Fruit fly (Drosophila melanogaster) whole organism, wandering third instar larva: ENCODE data around the gene dgt6.
A peak's percentile ranks its signal among the peaks of the same experiment; 100 is the strongest.

Source experiments
- Abd-B ChIP-seq: fragments of >200 bp; optimal IDR thresholded peaks from 2 replicates; lab custom pipeline; 2017; ENCODE audit warnings: missing biosample characterization, missing genetic modification characterization
- CG32264 ChIP-seq: fragments of 200-800 bp; sonication (Bioruptor generic); optimal IDR thresholded peaks from 2 replicates; lab custom pipeline; 2016; ENCODE audit warnings: missing biosample characterization, missing genetic modification characterization
- CG9705 ChIP-seq: fragments of 200-800 bp; sonication (Bioruptor generic); optimal IDR thresholded peaks from 2 replicates; lab custom pipeline; 2018; ENCODE audit warnings: missing biosample characterization, mild to moderate bottlenecking, missing genetic modification characterization
- CrebA ChIP-seq: fragments of 200-800 bp; sonication (Bioruptor generic); optimal IDR thresholded peaks from 2 replicates; lab custom pipeline; 2016; ENCODE audit warnings: missing biosample characterization, mild to moderate bottlenecking, missing genetic modification characterization, borderline replicate concordance
- Dfd ChIP-seq: fragments of >200 bp; optimal IDR thresholded peaks from 2 replicates; lab custom pipeline; 2017; ENCODE audit warnings: missing biosample characterization, missing genetic modification characterization
- Dif ChIP-seq: fragments of 200-275, 200-300 bp; sonication (Bioruptor generic); optimal IDR thresholded peaks from 2 replicates; lab custom pipeline; 2018; ENCODE audit warnings: missing biosample characterization, missing genetic modification characterization; ENCODE audit not compliant: partially characterized antibody
- GATAd ChIP-seq: sonication (Bioruptor generic); optimal IDR thresholded peaks from 2 replicates; lab custom pipeline; 2016; ENCODE audit warnings: missing biosample characterization, missing genetic modification characterization
- HLH106 ChIP-seq: fragments of 200-800 bp; optimal IDR thresholded peaks from 3 replicates; lab custom pipeline; 2019; ENCODE audit warnings: missing biosample characterization, mild to moderate bottlenecking, missing genetic modification characterization, moderate library complexity
- Hnf4 ChIP-seq: fragments of 200-800 bp; sonication (Bioruptor generic); optimal IDR thresholded peaks from 2 replicates; lab custom pipeline; 2016; ENCODE audit warnings: missing biosample characterization, mild to moderate bottlenecking, missing genetic modification characterization
- Hr78 ChIP-seq: fragments of >200 bp; optimal IDR thresholded peaks from 2 replicates; lab custom pipeline; 2017; ENCODE audit warnings: missing biosample characterization, missing genetic modification characterization
- Hr83 ChIP-seq: fragments of 200-300 bp; sonication (Bioruptor generic); optimal IDR thresholded peaks from 2 replicates; lab custom pipeline; 2016; ENCODE audit warnings: missing biosample characterization, mild to moderate bottlenecking, missing genetic modification characterization, moderate library complexity; ENCODE audit not compliant: poor library complexity, severe bottlenecking
- Jra ChIP-seq: sonication (Bioruptor generic); optimal IDR thresholded peaks from 2 replicates; lab custom pipeline; 2016; ENCODE audit warnings: missing biosample characterization, missing genetic modification characterization
- Mio ChIP-seq: sonication (Bioruptor generic); optimal IDR thresholded peaks from 2 replicates; lab custom pipeline; 2016; ENCODE audit warnings: missing biosample characterization, missing genetic modification characterization
- Myc ChIP-seq: fragments of >200 bp; optimal IDR thresholded peaks from 2 replicates; lab custom pipeline; 2017
- N ChIP-seq: fragments of >200 bp; optimal IDR thresholded peaks from 2 replicates; lab custom pipeline; 2018; ENCODE audit warnings: missing biosample characterization, missing external identifiers, missing genetic modification characterization
- OdsH ChIP-seq: fragments of 200-800 bp; sonication (Bioruptor generic); optimal IDR thresholded peaks from 2 replicates; lab custom pipeline; 2016; ENCODE audit warnings: missing biosample characterization, mild to moderate bottlenecking, missing genetic modification characterization
- Rel ChIP-seq, 2 experiments: fragments of 200-800 bp; sonication (Bioruptor generic) in 1 of 2; optimal IDR thresholded peaks; 2 replicates in 1 of 2; 3 replicates in 1 of 2; lab custom pipeline; 2016 to 2019; ENCODE audit warnings: mild to moderate bottlenecking in 2 of 2, missing biosample characterization in 2 of 2, missing genetic modification characterization in 2 of 2, moderate library complexity in 1 of 2
- Sp1 ChIP-seq: fragments of 200-800 bp; sonication (Bioruptor generic); optimal IDR thresholded peaks from 3 replicates; lab custom pipeline; 2019; ENCODE audit warnings: missing biosample characterization, mild to moderate bottlenecking, missing genetic modification characterization, moderate library complexity
- Vsx2 ChIP-seq: fragments of 200-300, 225-300 bp; sonication (Bioruptor generic); optimal IDR thresholded peaks from 2 replicates; lab custom pipeline; 2018; ENCODE audit warnings: missing biosample characterization, missing genetic modification characterization; ENCODE audit not compliant: partially characterized antibody
- br ChIP-seq: fragments of 200-800 bp; sonication (Bioruptor generic); optimal IDR thresholded peaks from 2 replicates; lab custom pipeline; 2016; ENCODE audit warnings: missing biosample characterization, missing genetic modification characterization
- brk ChIP-seq: fragments of 200-800 bp; sonication (Bioruptor generic); optimal IDR thresholded peaks from 2 replicates; lab custom pipeline; 2016; ENCODE audit warnings: missing biosample characterization, mild to moderate bottlenecking, missing genetic modification characterization
- dl ChIP-seq, 2 experiments: fragments of 175-275, 200-275 bp in 1 of 2; fragments of 200-275 bp in 1 of 2; sonication (Bioruptor generic); optimal IDR thresholded peaks; lab custom pipeline; 2018; ENCODE audit warnings: mild to moderate bottlenecking in 2 of 2, missing biosample characterization in 2 of 2, missing genetic modification characterization in 2 of 2, moderate library complexity in 2 of 2; ENCODE audit not compliant: partially characterized antibody in 2 of 2, insufficient read depth in 1 of 2
- dmrt93B ChIP-seq: fragments of 200-800 bp; sonication (Bioruptor generic); optimal IDR thresholded peaks from 2 replicates; lab custom pipeline; 2018; ENCODE audit warnings: missing biosample characterization, mild to moderate bottlenecking, missing genetic modification characterization
- dsf ChIP-seq: sonication (Bioruptor generic); optimal IDR thresholded peaks from 2 replicates; lab custom pipeline; 2016; ENCODE audit warnings: missing biosample characterization, missing genetic modification characterization, borderline replicate concordance
- ey ChIP-seq: fragments of 200-800 bp; sonication (Bioruptor generic); optimal IDR thresholded peaks from 2 replicates; lab custom pipeline; 2016; ENCODE audit warnings: missing biosample characterization, missing genetic modification characterization
- foxo ChIP-seq, 2 experiments: fragments of 200-800 bp; sonication (Bioruptor generic); optimal IDR thresholded peaks; 2 replicates in 1 of 2; 3 replicates in 1 of 2; lab custom pipeline; 2016 to 2017; ENCODE audit warnings: missing biosample characterization in 2 of 2, missing genetic modification characterization in 2 of 2
- fru ChIP-seq: fragments of 200-800 bp; sonication (Bioruptor generic); optimal IDR thresholded peaks from 3 replicates; lab custom pipeline; 2016; ENCODE audit warnings: missing biosample characterization, mild to moderate bottlenecking, missing genetic modification characterization
- h ChIP-seq: fragments of 200-800 bp; sonication (Bioruptor generic); optimal IDR thresholded peaks from 3 replicates; lab custom pipeline; 2016; ENCODE audit warnings: missing biosample characterization, mild to moderate bottlenecking, missing genetic modification characterization
- jim ChIP-seq: fragments of 175-275, 200-325 bp; sonication (Bioruptor generic); optimal IDR thresholded peaks from 2 replicates; lab custom pipeline; 2016; ENCODE audit warnings: missing biosample characterization, mild to moderate bottlenecking, missing genetic modification characterization
- lola ChIP-seq: fragments of >200 bp; optimal IDR thresholded peaks from 2 replicates; lab custom pipeline; 2017; ENCODE audit warnings: missing biosample characterization, missing genetic modification characterization
- pan ChIP-seq: fragments of >200 bp; optimal IDR thresholded peaks from 2 replicates; lab custom pipeline; 2017
- psq ChIP-seq: fragments of 200-800 bp; sonication (Bioruptor generic); optimal IDR thresholded peaks from 3 replicates; lab custom pipeline; 2017; ENCODE audit warnings: missing biosample characterization, mild to moderate bottlenecking, missing genetic modification characterization, moderate library complexity
- rgr ChIP-seq: fragments of 200-800 bp; sonication (Bioruptor generic); optimal IDR thresholded peaks from 3 replicates; lab custom pipeline; 2016; ENCODE audit warnings: missing biosample characterization, mild to moderate bottlenecking, missing genetic modification characterization
- sage ChIP-seq: fragments of 200-800 bp; sonication (Bioruptor generic); optimal IDR thresholded peaks from 2 replicates; lab custom pipeline; 2016; ENCODE audit warnings: missing biosample characterization, mild to moderate bottlenecking, missing genetic modification characterization
- sv ChIP-seq: fragments of 200-800 bp; sonication (Bioruptor generic); optimal IDR thresholded peaks from 3 replicates; lab custom pipeline; 2016; ENCODE audit warnings: missing biosample characterization, missing genetic modification characterization
- tai ChIP-seq: sonication (Bioruptor generic); optimal IDR thresholded peaks from 2 replicates; lab custom pipeline; 2016; ENCODE audit warnings: missing biosample characterization, missing genetic modification characterization
- usp ChIP-seq: fragments of >200 bp; optimal IDR thresholded peaks from 2 replicates; lab custom pipeline; 2017; ENCODE audit warnings: missing biosample characterization, missing genetic modification characterization
- woc ChIP-seq: sonication (Bioruptor generic); optimal IDR thresholded peaks from 2 replicates; lab custom pipeline; 2016; ENCODE audit warnings: missing biosample characterization, mild to moderate bottlenecking, missing genetic modification characterization

dgt6 gene

DNA sequence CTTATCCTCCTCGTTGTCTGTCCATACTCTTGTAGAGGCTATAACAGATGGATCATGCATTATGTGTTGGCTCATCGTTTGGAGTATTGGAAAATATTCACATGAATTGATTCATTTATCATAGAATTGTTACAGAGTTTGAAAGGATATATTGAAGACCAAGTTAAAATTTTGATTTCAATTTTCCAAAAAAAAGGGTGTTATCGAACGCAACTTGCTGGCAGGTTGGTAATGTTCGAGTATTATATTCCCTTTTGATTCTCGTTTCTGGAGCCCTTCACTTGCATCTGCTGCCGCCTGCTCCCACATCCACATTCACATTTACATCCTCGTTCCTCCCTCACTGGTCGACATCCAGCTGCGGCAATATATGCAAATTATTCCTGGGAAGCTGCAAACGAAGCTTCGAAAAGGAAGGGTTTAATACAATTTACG, 34.7 kb downstream of the dgt6 start (continued):
- peak; percentile 65 for TF ChIP-seq sage (GFP tag; lab: Kevin White, UChicago)
- TF ChIP-seq br (GFP tag; lab: Kevin White, UChicago): peak; percentile 85
- TF ChIP-seq woc (GFP tag; lab: Kevin White, UChicago): peak; percentile 87
- peak; percentile 87 for TF ChIP-seq rgr (GFP tag; lab: Kevin White, UChicago)

DNA sequence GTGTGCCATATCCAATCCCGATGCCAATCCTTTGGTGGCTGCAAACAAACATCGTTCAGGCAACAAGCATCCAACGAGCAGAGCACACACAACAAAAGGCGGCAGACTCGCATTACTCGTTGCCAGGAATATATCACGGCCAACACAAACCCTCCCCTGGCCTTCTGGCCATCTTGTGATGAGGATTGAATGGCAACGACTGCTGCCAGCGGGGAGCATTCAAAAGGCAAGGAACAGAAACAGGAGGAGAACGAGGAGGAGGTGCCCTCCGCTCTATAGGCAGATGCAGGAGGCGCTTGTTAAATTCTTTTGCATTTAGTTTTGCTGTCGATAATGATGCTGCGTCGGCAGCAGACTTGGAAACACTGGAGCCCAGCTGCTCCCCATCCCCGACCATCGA, 35.2 kb downstream of the dgt6 start:
- peak; percentile 33 for TF ChIP-seq Dif (GFP tag; lab: Kevin White, UChicago)
- no peak for TF ChIP-seq fru (GFP tag; lab: Kevin White, UChicago)
- TF ChIP-seq Hr83 (GFP tag; lab: Kevin White, UChicago): peak; percentile 46

DNA sequence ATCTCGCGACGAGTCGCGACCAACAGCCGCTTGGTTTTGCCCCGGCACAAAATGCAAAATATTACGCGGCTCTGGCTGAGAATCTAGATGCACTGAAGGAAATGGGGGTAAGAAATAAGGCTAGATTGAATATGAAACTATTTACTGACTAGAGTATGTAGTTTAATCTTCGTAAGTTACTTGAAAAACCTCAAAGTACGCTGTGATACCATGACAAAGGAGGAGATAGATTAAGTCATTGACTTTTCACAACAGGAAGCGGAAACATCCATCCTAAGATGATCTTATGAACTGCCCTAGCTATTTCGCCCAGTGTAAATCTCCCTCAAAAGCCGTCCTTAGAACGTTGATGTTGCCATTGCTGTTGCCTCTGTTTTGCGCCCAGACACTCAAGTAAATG, 36.6 kb downstream of the dgt6 start:
- TF ChIP-seq Jra (GFP tag; lab: Kevin White, UChicago): no peak
- TF ChIP-seq CG32264 (GFP tag; lab: Kevin White, UChicago): no peak
- TF ChIP-seq Hr78 (GFP tag; lab: Kevin White, UChicago): no peak
- TF ChIP-seq N: no peak
- no peak for TF ChIP-seq GATAd (GFP tag; lab: Kevin White, UChicago)
- TF ChIP-seq foxo (GFP tag; optimal IDR thresholded peaks at IDR 0.05; lab: Kevin White, UChicago): peak in 1 of 2 experiments; percentile 10
- TF ChIP-seq HLH106: peak; percentile 13
- peak; percentile 5 for TF ChIP-seq h
- peak; percentile 23 for TF ChIP-seq fru (GFP tag; lab: Kevin White, UChicago)
- no peak for TF ChIP-seq CrebA (GFP tag; lab: Kevin White, UChicago)
- peak; percentile 25 for TF ChIP-seq ey
- no peak for TF ChIP-seq brk (GFP tag; lab: Kevin White, UChicago)
- no peak for TF ChIP-seq Hnf4 (GFP tag; lab: Kevin White, UChicago)
- no peak for TF ChIP-seq woc (GFP tag; lab: Kevin White, UChicago)
- peak; percentile 19 for TF ChIP-seq rgr (GFP tag; lab: Kevin White, UChicago)
- no peak for TF ChIP-seq Hr83 (GFP tag; lab: Kevin White, UChicago)
- TF ChIP-seq tai: no peak
- no peak for TF ChIP-seq Rel (GFP tag; optimal IDR thresholded peaks at IDR 0.05; lab: Kevin White, UChicago)
- no peak for TF ChIP-seq Rel (tag; optimal IDR thresholded peaks at IDR 0.05; lab: Kevin White, UChicago)
- no peak for TF ChIP-seq dmrt93B (GFP tag; lab: Kevin White, UChicago)

DNA sequence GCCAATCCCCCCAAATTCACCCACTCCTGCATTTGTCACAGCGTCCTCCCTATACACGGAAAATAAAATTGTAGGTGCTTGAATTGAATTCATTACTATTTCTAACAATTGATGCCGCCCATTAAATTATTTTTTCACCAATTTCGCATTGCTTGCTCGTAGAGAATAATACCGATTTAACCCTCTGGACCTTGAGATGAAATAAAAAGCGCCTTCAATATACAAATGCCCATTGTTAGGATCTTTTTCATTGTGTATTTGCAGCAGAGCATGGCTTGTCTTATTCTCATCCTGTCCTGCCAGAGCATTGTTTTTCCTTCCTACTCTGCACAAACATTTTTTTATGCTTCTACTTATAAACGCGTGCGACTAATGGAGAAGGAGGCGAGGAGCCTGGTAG, 39.2 kb downstream of the dgt6 start:
- TF ChIP-seq tai (no peak), Abd-B (GFP tag; lab: Kevin White, UChicago) (no peak), Dfd (GFP tag; lab: Kevin White, UChicago) (no peak), pan (lab: Kevin White, UChicago) (no peak), N (no peak), CG9705 (no peak), sv (no peak), fru (GFP tag; lab: Kevin White, UChicago) (peak; percentile 46), Rel (GFP tag; optimal IDR thresholded peaks at IDR 0.05; lab: Kevin White, UChicago) (no peak), Rel (tag; optimal IDR thresholded peaks at IDR 0.05; lab: Kevin White, UChicago) (no peak), br (GFP tag; lab: Kevin White, UChicago) (peak; percentile 0), sage (GFP tag; lab: Kevin White, UChicago) (no peak), dl (GFP tag; optimal IDR thresholded peaks at IDR 0.05; lab: Kevin White, UChicago; ENCODE audit: insufficient read depth in 1 of 2, partially characterized antibody in 2 of 2) (no peak), OdsH (GFP tag; lab: Kevin White, UChicago) (peak; percentile 24), Vsx2 (GFP tag; lab: Kevin White, UChicago) (no peak), usp (no peak), woc (GFP tag; lab: Kevin White, UChicago) (no peak), psq (GFP tag; lab: Kevin White, UChicago) (no peak), Hnf4 (GFP tag; lab: Kevin White, UChicago) (no peak), GATAd (GFP tag; lab: Kevin White, UChicago) (no peak), lola (GFP tag; lab: Kevin White, UChicago) (no peak), dsf (GFP tag; lab: Kevin White, UChicago) (no peak), Jra (GFP tag; lab: Kevin White, UChicago) (no peak), Hr78 (GFP tag; lab: Kevin White, UChicago) (no peak), brk (GFP tag; lab: Kevin White, UChicago) (no peak), Dif (GFP tag; lab: Kevin White, UChicago) (no peak), Mio (GFP tag; lab: Kevin White, UChicago) (no peak), jim (GFP tag; lab: Kevin White, UChicago) (no peak), rgr (GFP tag; lab: Kevin White, UChicago) (peak; percentile 18), ey (peak; percentile 44), Sp1 (GFP tag; lab: Kevin White, UChicago) (peak; percentile 1), CG32264 (GFP tag; lab: Kevin White, UChicago) (no peak), h (peak; percentile 34), foxo (GFP tag; optimal IDR thresholded peaks at IDR 0.05; lab: Kevin White, UChicago) (peak in 1 of 2 experiments; percentile 42), HLH106 (peak; percentile 22), dmrt93B (GFP tag; lab: Kevin White, UChicago) (no peak), Hr83 (GFP tag; lab: Kevin White, UChicago) (no peak), CrebA (GFP tag; lab: Kevin White, UChicago) (no peak), Myc (lab: Kevin White, UChicago) (no peak)
